Fruit fly (Drosophila melanogaster) whole organism, embryonic: ENCODE data around the gene Tmtc4.

Source experiments
- Ada2b ChIP-seq: fragments of 200-800 bp; sonication (Bioruptor generic); IDR thresholded peaks from 2 replicates; pipeline ENCODE4 v1.3.6; 2022; ENCODE audit warnings: missing biosample characterization, missing genetic modification characterization
- BEAF-32 ChIP-seq: fragments of 200-800 bp; sonication (Bioruptor generic); optimal IDR thresholded peaks from 3 replicates; lab custom pipeline; 2017; ENCODE audit warnings: missing biosample characterization, missing genetic modification characterization, mild to moderate bottlenecking, moderate library complexity, missing genetic modification reagents
- CG10431 ChIP-seq: fragments of 200-800 bp; sonication (Bioruptor generic); optimal IDR thresholded peaks from 3 replicates; lab custom pipeline; 2018; ENCODE audit warnings: missing biosample characterization, mild to moderate bottlenecking, missing genetic modification characterization
- CG10565 ChIP-seq: fragments of 200-800 bp; sonication (Bioruptor generic); optimal IDR thresholded peaks from 3 replicates; lab custom pipeline; 2016; ENCODE audit warnings: missing biosample characterization, mild to moderate bottlenecking, missing genetic modification characterization
- CG10979 ChIP-seq: fragments of 200-800 bp; sonication (Bioruptor generic); optimal IDR thresholded peaks from 2 replicates; lab custom pipeline; 2018; ENCODE audit warnings: missing biosample characterization, mild to moderate bottlenecking, missing genetic modification characterization, moderate library complexity
- CG11560 ChIP-seq: fragments of 200-800 bp; sonication (Bioruptor generic); IDR thresholded peaks from 3 replicates; pipeline ENCODE4 v1.3.6; 2022; ENCODE audit warnings: missing biosample characterization, missing genetic modification characterization
- CG11696 ChIP-seq: fragments of 200-800 bp; sonication (Bioruptor generic); IDR thresholded peaks from 2 replicates; pipeline ENCODE4 v1.3.6; 2022; ENCODE audit warnings: missing biosample characterization, missing genetic modification characterization
- CG11723 ChIP-seq: fragments of 200-800 bp; sonication (Bioruptor generic); optimal IDR thresholded peaks from 2 replicates; lab custom pipeline; 2017; ENCODE audit warnings: missing biosample characterization, mild to moderate bottlenecking, missing genetic modification characterization
- CG13296 ChIP-seq: fragments of 200-800 bp; sonication (Bioruptor generic); optimal IDR thresholded peaks from 3 replicates; lab custom pipeline; 2018; ENCODE audit warnings: missing biosample characterization, mild to moderate bottlenecking, missing genetic modification characterization
- CG14050 ChIP-seq: fragments of 200-800 bp; sonication (Bioruptor generic); IDR thresholded peaks from 3 replicates; pipeline ENCODE4 v1.3.6; 2022; ENCODE audit warnings: missing biosample characterization, missing genetic modification characterization
- CG15269 ChIP-seq: fragments of 200-800 bp; sonication (Bioruptor generic); optimal IDR thresholded peaks from 2 replicates; lab custom pipeline; 2018; ENCODE audit warnings: missing biosample characterization, mild to moderate bottlenecking, missing genetic modification characterization, moderate library complexity
- CG16863 ChIP-seq: fragments of 200-800 bp; sonication (Bioruptor generic); optimal IDR thresholded peaks from 3 replicates; lab custom pipeline; 2016; ENCODE audit warnings: missing biosample characterization, missing genetic modification characterization
- CG18476 ChIP-seq: fragments of 200-800 bp; sonication (Bioruptor generic); optimal IDR thresholded peaks from 2 replicates; lab custom pipeline; 2016; ENCODE audit warnings: missing biosample characterization, mild to moderate bottlenecking, missing genetic modification characterization
- CG4328 ChIP-seq: fragments of 200-800 bp; sonication (Bioruptor generic); optimal IDR thresholded peaks from 3 replicates; lab custom pipeline; 2017; ENCODE audit warnings: missing biosample characterization, missing genetic modification reagents, missing genetic modification characterization
- CG6272 ChIP-seq: fragments of 200-800 bp; sonication (Bioruptor generic); IDR thresholded peaks from 2 replicates; pipeline ENCODE4 v1.3.6; 2022; ENCODE audit warnings: missing biosample characterization, missing genetic modification characterization
- CG6654 ChIP-seq: fragments of 200-800 bp; sonication (Bioruptor generic); optimal IDR thresholded peaks from 2 replicates; lab custom pipeline; 2017; ENCODE audit warnings: missing biosample characterization, mild to moderate bottlenecking, missing genetic modification characterization
- CG6765 ChIP-seq: fragments of 200-800 bp; sonication (Bioruptor generic); optimal IDR thresholded peaks from 3 replicates; lab custom pipeline; 2017; ENCODE audit warnings: missing biosample characterization, mild to moderate bottlenecking, missing genetic modification characterization
- CG7928 ChIP-seq: fragments of 200-800 bp; sonication (Bioruptor generic); optimal IDR thresholded peaks from 2 replicates; lab custom pipeline; 2017; ENCODE audit warnings: missing biosample characterization, mild to moderate bottlenecking, missing genetic modification characterization
- Dp ChIP-seq: fragments of 200-800 bp; sonication (Bioruptor generic); optimal IDR thresholded peaks from 2 replicates; lab custom pipeline; 2018; ENCODE audit warnings: missing biosample characterization, mild to moderate bottlenecking, missing genetic modification characterization, moderate library complexity
- Dref ChIP-seq: fragments of 200-800 bp; sonication (Bioruptor generic); IDR thresholded peaks from 2 replicates; pipeline ENCODE4 v1.3.6; 2022; ENCODE audit warnings: missing biosample characterization, missing genetic modification characterization
- HHEX ChIP-seq: fragments of 200-800 bp; sonication (Bioruptor generic); optimal IDR thresholded peaks from 3 replicates; lab custom pipeline; 2017; ENCODE audit warnings: missing biosample characterization, mild to moderate bottlenecking, missing genetic modification characterization, missing genetic modification reagents
- Lpt ChIP-seq: fragments of >200 bp; optimal IDR thresholded peaks from 2 replicates; lab custom pipeline; 2018; ENCODE audit warnings: missing biosample characterization, missing genetic modification characterization
- Nf-YA ChIP-seq: fragments of 200-800 bp; sonication (Bioruptor generic); IDR thresholded peaks from 2 replicates; pipeline ENCODE4 v1.3.6; 2022; ENCODE audit warnings: missing biosample characterization, missing genetic modification characterization
- Ptx1 ChIP-seq: fragments of 200-800 bp; sonication (Bioruptor generic); IDR thresholded peaks from 2 replicates; pipeline ENCODE4 v1.3.6; 2022; ENCODE audit warnings: missing biosample characterization, missing genetic modification characterization
- Spps ChIP-seq: fragments of 200-800 bp; sonication (Bioruptor generic); optimal IDR thresholded peaks from 2 replicates; lab custom pipeline; 2018; ENCODE audit warnings: missing biosample characterization, mild to moderate bottlenecking, missing genetic modification characterization
- Stat92E ChIP-seq, 3 experiments: fragments of >200 bp in 2 of 3; fragments of 200-800 bp in 1 of 3; sonication (Bioruptor generic) in 1 of 3; optimal IDR thresholded peaks; 2 replicates each; lab custom pipeline; 2017 to 2019; ENCODE audit warnings: missing biosample characterization in 3 of 3, missing genetic modification characterization in 3 of 3, mild to moderate bottlenecking in 1 of 3, moderate library complexity in 1 of 3
- Xbp1 ChIP-seq: fragments of 200-800 bp; sonication (Bioruptor generic); optimal IDR thresholded peaks from 3 replicates; lab custom pipeline; 2016; ENCODE audit warnings: missing biosample characterization, mild to moderate bottlenecking, missing genetic modification characterization
- btn ChIP-seq: fragments of 200-800 bp; sonication (Bioruptor generic); optimal IDR thresholded peaks from 2 replicates; lab custom pipeline; 2016; ENCODE audit warnings: missing biosample characterization, missing genetic modification characterization
- esg ChIP-seq: fragments of 200-800 bp; sonication (Bioruptor generic); conservative IDR thresholded peaks from 2 replicates; pipeline ENCODE4 v1.3.6; 2022; ENCODE audit warnings: missing biosample characterization, missing genetic modification characterization
- gce ChIP-seq: fragments of 200-800 bp; sonication (Bioruptor generic); IDR thresholded peaks from 3 replicates; pipeline ENCODE4 v1.3.6; 2022; ENCODE audit warnings: missing biosample characterization, missing genetic modification characterization
- gsb ChIP-seq: fragments of 200-800 bp; sonication (Bioruptor generic); IDR thresholded peaks from 2 replicates; pipeline ENCODE4 v1.3.6; 2022; ENCODE audit warnings: missing biosample characterization, missing genetic modification characterization
- gsb-n ChIP-seq: fragments of 200-800 bp; sonication (Bioruptor generic); optimal IDR thresholded peaks from 3 replicates; lab custom pipeline; 2018; ENCODE audit warnings: missing biosample characterization, mild to moderate bottlenecking, missing genetic modification characterization
- kah ChIP-seq: fragments of 200-800 bp; sonication (Bioruptor generic); optimal IDR thresholded peaks from 2 replicates; lab custom pipeline; 2018; ENCODE audit warnings: missing biosample characterization, mild to moderate bottlenecking, missing genetic modification characterization
- kay ChIP-seq: fragments of 200-800 bp; sonication (Bioruptor generic); optimal IDR thresholded peaks from 2 replicates; lab custom pipeline; 2016; ENCODE audit warnings: missing biosample characterization, missing genetic modification characterization
- mld ChIP-seq: fragments of 200-800 bp; sonication (Bioruptor generic); IDR thresholded peaks from 3 replicates; pipeline ENCODE4 v1.3.6; 2022; ENCODE audit warnings: missing biosample characterization, missing genetic modification characterization; ENCODE audit not compliant: partially characterized antibody
- nom ChIP-seq: fragments of 200-800 bp; sonication (Bioruptor generic); optimal IDR thresholded peaks from 2 replicates; lab custom pipeline; 2017; ENCODE audit warnings: missing biosample characterization, missing genetic modification characterization, mild to moderate bottlenecking, moderate library complexity, missing genetic modification reagents
- odd ChIP-seq: fragments of 200-800 bp; sonication (Bioruptor generic); optimal IDR thresholded peaks from 2 replicates; lab custom pipeline; 2017; ENCODE audit warnings: missing biosample characterization, mild to moderate bottlenecking, missing genetic modification characterization
- pita ChIP-seq: fragments of 200-800 bp; sonication (Bioruptor generic); optimal IDR thresholded peaks from 2 replicates; lab custom pipeline; 2017; ENCODE audit warnings: missing biosample characterization, mild to moderate bottlenecking, missing genetic modification characterization
- pnt ChIP-seq: fragments of 200-800 bp; sonication (Bioruptor generic); optimal IDR thresholded peaks from 3 replicates; lab custom pipeline; 2016; ENCODE audit warnings: missing biosample characterization, missing genetic modification characterization
- prd ChIP-seq, 3 experiments: fragments of >200 bp in 2 of 3; fragments of 200-800 bp in 1 of 3; sonication (Bioruptor generic) in 1 of 3; optimal IDR thresholded peaks in 2 of 3; IDR thresholded peaks in 1 of 3; 2 replicates in 2 of 3; 3 replicates in 1 of 3; pipeline versions ENCODE4 v1.3.6 to Lab custom; 2017 to 2022; ENCODE audit warnings: missing biosample characterization in 1 of 3, missing genetic modification characterization in 1 of 3
- sc ChIP-seq, 3 experiments: fragments of >200 bp in 2 of 3; fragments of 200-800 bp in 1 of 3; sonication (Bioruptor generic) in 1 of 3; optimal IDR thresholded peaks; 2 replicates in 2 of 3; 3 replicates in 1 of 3; lab custom pipeline; 2017; ENCODE audit warnings: mild to moderate bottlenecking in 1 of 3, missing biosample characterization in 1 of 3, missing genetic modification characterization in 1 of 3, missing genetic modification reagents in 1 of 3
- sd ChIP-seq: fragments of 200-800 bp; sonication (Bioruptor generic); optimal IDR thresholded peaks from 3 replicates; lab custom pipeline; 2018; ENCODE audit warnings: missing biosample characterization, mild to moderate bottlenecking, missing genetic modification characterization, moderate library complexity
- stwl ChIP-seq: fragments of 200-800 bp; sonication (Bioruptor generic); optimal IDR thresholded peaks from 3 replicates; lab custom pipeline; 2018; ENCODE audit warnings: missing biosample characterization, mild to moderate bottlenecking, missing genetic modification characterization, moderate library complexity
- toy ChIP-seq: fragments of 200-800 bp; sonication (Bioruptor generic); IDR thresholded peaks from 2 replicates; pipeline ENCODE4 v1.3.6; 2022; ENCODE audit warnings: missing biosample characterization, missing genetic modification characterization
- trem ChIP-seq: fragments of 200-800 bp; optimal IDR thresholded peaks from 3 replicates; lab custom pipeline; 2019; ENCODE audit warnings: missing biosample characterization, mild to moderate bottlenecking, missing genetic modification characterization, moderate library complexity
- vnd ChIP-seq: fragments of 200-800 bp; sonication (Bioruptor generic); IDR thresholded peaks from 3 replicates; pipeline ENCODE4 v1.3.6; 2022; ENCODE audit warnings: missing biosample characterization, missing genetic modification characterization; ENCODE audit not compliant: partially characterized antibody

Tmtc4 gene

dm6 chr3R:15361490-15361889 is 10.5 kb downstream of the Tmtc4 start, which contains the start of the genes Cog2 and Trax (continued):
- TF ChIP-seq Nf-YA (GFP tag; lab: Robert Waterston, UW) (no peak), pita (GFP tag; lab: Kevin White, UChicago) (no peak), CG4328 (GFP tag; lab: Kevin White, UChicago) (no peak), stwl (peak; percentile 39), Ptx1 (GFP tag; lab: Robert Waterston, UW) (no peak), CG15269 (tag; lab: Kevin White, UChicago) (no peak), CG6765 (GFP tag; lab: Kevin White, UChicago) (no peak), CG11560 (tag; lab: Robert Waterston, UW) (no peak), Dref (peak; percentile 76), Spps (tag; lab: Kevin White, UChicago) (no peak), odd (no peak), Stat92E (GFP tag; optimal IDR thresholded peaks at IDR 0.05; lab: Kevin White, UChicago) (no peak), CG10565 (GFP tag; lab: Kevin White, UChicago) (no peak), toy (GFP tag; lab: Robert Waterston, UW) (no peak), Xbp1 (GFP tag; lab: Kevin White, UChicago) (no peak), CG16863 (no peak), mld (peak; percentile 71; the same call in 2 of the 3 replicates), BEAF-32 (GFP tag; lab: Kevin White, UChicago) (peak; percentile 73), esg (GFP tag; lab: Robert Waterston, UW) (no peak), sc (optimal IDR thresholded peaks at IDR 0.05; lab: Kevin White, UChicago) (no peak), sc (GFP tag; optimal IDR thresholded peaks at IDR 0.05; lab: Kevin White, UChicago) (no peak), CG6654 (no peak), kah (GFP tag; lab: Kevin White, UChicago) (no peak), CG18476 (GFP tag; lab: Kevin White, UChicago) (no peak), HHEX (no peak), prd (optimal IDR thresholded peaks at IDR 0.05; lab: Kevin White, UChicago) (no peak), prd (GFP tag; IDR thresholded peaks at IDR 0.05; lab: Robert Waterston, UW) (no peak), pnt (GFP tag; lab: Kevin White, UChicago) (no peak), CG13296 (no peak), kay (GFP tag; lab: Kevin White, UChicago) (no peak), CG10431 (GFP tag; lab: Kevin White, UChicago) (no peak), gce (GFP tag; lab: Robert Waterston, UW) (no peak), nom (no peak), gsb-n (tag; lab: Kevin White, UChicago) (no peak), CG10979 (tag; lab: Kevin White, UChicago) (no peak), Dp (peak; percentile 18), vnd (peak; percentile 82), Lpt (GFP tag; lab: Kevin White, UChicago) (no peak), CG6272 (GFP tag; lab: Robert Waterston, UW) (no peak), Ada2b (GFP tag; lab: Robert Waterston, UW) (no peak), CG11696 (no peak), sd (tag; lab: Kevin White, UChicago) (no peak), CG7928 (GFP tag; lab: Kevin White, UChicago) (no peak), CG14050 (GFP tag; lab: Robert Waterston, UW) (no peak), CG11723 (GFP tag; lab: Kevin White, UChicago) (no peak), trem (tag; lab: Kevin White, UChicago) (no peak), gsb (GFP tag; lab: Robert Waterston, UW) (no peak), btn (no peak)
- TF ChIP-seq, all 482 proteins: peak for 49
